Worm (Caenorhabditis elegans): Measurements from ENCODE around the gene npl-4.2.

The npl-4.2 gene

ce11 chrII:5661735-5662177 is 39.1 kb downstream of the npl-4.2 start:
- TF ChIP-seq nhr-237 (tag; optimal IDR thresholded peaks at IDR 0.05): peak; percentile 71
- no peak for TF ChIP-seq lin-13 (tag; optimal IDR thresholded peaks at IDR 0.05)
- TF ChIP-seq nhr-28 (tag; optimal IDR thresholded peaks at IDR 0.05): no peak
- TF ChIP-seq ces-1 (GFP tag; optimal IDR thresholded peaks at IDR 0.05): peak; percentile 61
- peak; percentile 86 for TF ChIP-seq M03D4.4 (tag; optimal IDR thresholded peaks at IDR 0.05)
- no peak for TF ChIP-seq unc-39 (tag; optimal IDR thresholded peaks at IDR 0.05)
- TF ChIP-seq unc-62 (GFP tag; optimal IDR thresholded peaks at IDR 0.05): peak; percentile 58
- TF ChIP-seq cnd-1 (tag; optimal IDR thresholded peaks at IDR 0.05): peak; percentile 78
- peak; percentile 73 for TF ChIP-seq ceh-39 (tag; optimal IDR thresholded peaks at IDR 0.05)
- TF ChIP-seq ztf-11 (tag; optimal IDR thresholded peaks at IDR 0.05): peak; percentile 62
- TF ChIP-seq nhr-76 (tag; optimal IDR thresholded peaks at IDR 0.05): peak; percentile 54
- TF ChIP-seq nhr-12 (tag; optimal IDR thresholded peaks at IDR 0.05): peak; percentile 23
- peak; percentile 95 for TF ChIP-seq sptf-1 (tag; optimal IDR thresholded peaks at IDR 0.05)
- no peak for TF ChIP-seq elt-1 (tag; optimal IDR thresholded peaks at IDR 0.05; ENCODE audit: borderline replicate concordance, insufficient read depth)
- TF ChIP-seq zip-8 (tag; optimal IDR thresholded peaks at IDR 0.05): no peak
- TF ChIP-seq snpc-4 (tag; optimal IDR thresholded peaks at IDR 0.05): no peak
- TF ChIP-seq lsy-2 (tag; optimal IDR thresholded peaks at IDR 0.05): peak; percentile 70
- peak; percentile 90 for TF ChIP-seq drap-1 (GFP tag; optimal IDR thresholded peaks at IDR 0.05)
- peak; percentile 90 for TF ChIP-seq ceh-83 (GFP tag; optimal IDR thresholded peaks at IDR 0.05)
- TF ChIP-seq pha-4 (tag; optimal IDR thresholded peaks at IDR 0.05): peak; percentile 80
- peak; percentile 1 for TF ChIP-seq flh-1 (GFP tag; optimal IDR thresholded peaks at IDR 0.05)
- no peak for TF ChIP-seq mab-5 (tag; optimal IDR thresholded peaks at IDR 0.05)
- TF ChIP-seq lin-32 (GFP tag; optimal IDR thresholded peaks at IDR 0.05): peak; percentile 70
- TF ChIP-seq ham-2 (GFP tag; optimal IDR thresholded peaks at IDR 0.05): peak; percentile 96
- peak; percentile 38 for TF ChIP-seq nhr-2 (tag; optimal IDR thresholded peaks at IDR 0.05)
- peak; percentile 76 for TF ChIP-seq elt-3 (tag; optimal IDR thresholded peaks at IDR 0.05)
- peak; percentile 66 for TF ChIP-seq ceh-43 (GFP tag; optimal IDR thresholded peaks at IDR 0.05)
- peak; percentile 97 for TF ChIP-seq mls-2 (tag; optimal IDR thresholded peaks at IDR 0.05)
- TF ChIP-seq blmp-1 (tag; optimal IDR thresholded peaks at IDR 0.05): no peak
- peak; percentile 34 for TF ChIP-seq tbx-8 (GFP tag; optimal IDR thresholded peaks at IDR 0.05)
- peak; percentile 79 for TF ChIP-seq hlh-1 (tag; optimal IDR thresholded peaks at IDR 0.05)
- peak; percentile 77 for TF ChIP-seq sem-2 (GFP tag; optimal IDR thresholded peaks at IDR 0.05)
- TF ChIP-seq unc-120 (tag; optimal IDR thresholded peaks at IDR 0.05; ENCODE audit: poor library complexity, severe bottlenecking): peak; percentile 93
- TF ChIP-seq mep-1 (tag; optimal IDR thresholded peaks at IDR 0.05): peak; percentile 44
- peak; percentile 54 for TF ChIP-seq bed-3 (GFP tag; optimal IDR thresholded peaks at IDR 0.05)

- TF ChIP-seq ham-2 (GFP tag; optimal IDR thresholded peaks at IDR 0.05): no peak
- no peak for TF ChIP-seq M03D4.4 (tag; optimal IDR thresholded peaks at IDR 0.05)
- TF ChIP-seq sptf-1 (tag; optimal IDR thresholded peaks at IDR 0.05): no peak
- no peak for TF ChIP-seq ceh-83 (GFP tag; optimal IDR thresholded peaks at IDR 0.05)
- TF ChIP-seq tbx-8 (GFP tag; optimal IDR thresholded peaks at IDR 0.05): no peak
- TF ChIP-seq nhr-76 (tag; optimal IDR thresholded peaks at IDR 0.05): no peak
- no peak for TF ChIP-seq lin-32 (GFP tag; optimal IDR thresholded peaks at IDR 0.05)
- TF ChIP-seq nhr-28 (tag; optimal IDR thresholded peaks at IDR 0.05): no peak
- no peak for TF ChIP-seq ceh-43 (GFP tag; optimal IDR thresholded peaks at IDR 0.05)
- no peak for TF ChIP-seq flh-1 (GFP tag; optimal IDR thresholded peaks at IDR 0.05)
- no peak for TF ChIP-seq hlh-1 (tag; optimal IDR thresholded peaks at IDR 0.05)
- no peak for TF ChIP-seq mep-1 (tag; optimal IDR thresholded peaks at IDR 0.05)
- TF ChIP-seq sem-2 (GFP tag; optimal IDR thresholded peaks at IDR 0.05): no peak
- no peak for TF ChIP-seq nhr-2 (tag; optimal IDR thresholded peaks at IDR 0.05)
- TF ChIP-seq mab-5 (tag; optimal IDR thresholded peaks at IDR 0.05): no peak
- TF ChIP-seq cnd-1 (tag; optimal IDR thresholded peaks at IDR 0.05): no peak
- TF ChIP-seq ces-1 (GFP tag; optimal IDR thresholded peaks at IDR 0.05): no peak
- TF ChIP-seq lin-13 (tag; optimal IDR thresholded peaks at IDR 0.05): no peak
- no peak for TF ChIP-seq ceh-39 (tag; optimal IDR thresholded peaks at IDR 0.05)
- no peak for TF ChIP-seq elt-1 (tag; optimal IDR thresholded peaks at IDR 0.05; ENCODE audit: borderline replicate concordance, insufficient read depth)
Measured at ce11 chrII:5663180-5663791, 40.6 kb downstream of the npl-4.2 start.

ce11 chrII:5665029-5665428 is 42.3 kb downstream of the npl-4.2 start, which contains the start of gene C25H3.15:
Gene C25H3.15 (plus strand): TSS chrII:5665329.
- TF ChIP-seq lin-32 (GFP tag; optimal IDR thresholded peaks at IDR 0.05) (no peak), pha-4 (tag; optimal IDR thresholded peaks at IDR 0.05) (no peak), unc-120 (tag; optimal IDR thresholded peaks at IDR 0.05; ENCODE audit: poor library complexity, severe bottlenecking) (no peak), lin-13 (tag; optimal IDR thresholded peaks at IDR 0.05) (no peak), ztf-11 (tag; optimal IDR thresholded peaks at IDR 0.05) (no peak), elt-3 (tag; optimal IDR thresholded peaks at IDR 0.05) (no peak), ham-2 (GFP tag; optimal IDR thresholded peaks at IDR 0.05) (no peak), ceh-39 (tag; optimal IDR thresholded peaks at IDR 0.05) (no peak), ceh-83 (GFP tag; optimal IDR thresholded peaks at IDR 0.05) (no peak), nhr-2 (tag; optimal IDR thresholded peaks at IDR 0.05) (no peak), nhr-28 (tag; optimal IDR thresholded peaks at IDR 0.05) (no peak), nhr-76 (tag; optimal IDR thresholded peaks at IDR 0.05) (no peak), flh-1 (GFP tag; optimal IDR thresholded peaks at IDR 0.05) (no peak), snpc-4 (tag; optimal IDR thresholded peaks at IDR 0.05) (no peak), tbx-8 (GFP tag; optimal IDR thresholded peaks at IDR 0.05) (no peak), ces-1 (GFP tag; optimal IDR thresholded peaks at IDR 0.05) (no peak), zip-8 (tag; optimal IDR thresholded peaks at IDR 0.05) (no peak), nhr-237 (tag; optimal IDR thresholded peaks at IDR 0.05) (no peak), cnd-1 (tag; optimal IDR thresholded peaks at IDR 0.05) (no peak), blmp-1 (tag; optimal IDR thresholded peaks at IDR 0.05) (no peak)
